Worm (Caenorhabditis elegans) whole organism, mixed stage, embryonic: ENCODE results near the gene fbxb-29.
"Not testable (repeated sequence)": the region's sequence is repeated elsewhere in the genome, so short reads cannot be mapped to it uniquely, and the experiment has no call there.

Experiments
- blmp-1 ChIP-seq: fragments of 150-350 bp; optimal IDR thresholded peaks from 2 replicates; lab custom pipeline; 2014; ENCODE audit warnings: missing biosample characterization, missing genetic modification characterization
- ces-1 ChIP-seq: fragments of 150-350 bp; optimal IDR thresholded peaks from 2 replicates; lab custom pipeline; 2014; ENCODE audit warnings: missing biosample characterization, missing genetic modification reagents, missing genetic modification characterization
- mls-2 ChIP-seq: sonication (generic microtip); optimal IDR thresholded peaks from 2 replicates; lab custom pipeline; 2016; ENCODE audit warnings: mild to moderate bottlenecking, missing genetic modification characterization, moderate library complexity, missing compliant biosample characterization
- nhr-12 ChIP-seq: fragments of 150-350 bp; optimal IDR thresholded peaks from 2 replicates; lab custom pipeline; 2014; ENCODE audit warnings: missing biosample characterization, missing genetic modification characterization
- nhr-237 ChIP-seq: fragments of 150-350 bp; optimal IDR thresholded peaks from 2 replicates; lab custom pipeline; 2014; ENCODE audit warnings: missing biosample characterization, missing genetic modification characterization
- nhr-76 ChIP-seq: sonication (generic microtip); optimal IDR thresholded peaks from 2 replicates; lab custom pipeline; 2017; ENCODE audit warnings: missing biosample characterization, missing genetic modification characterization
- pha-4 ChIP-seq: fragments of 150-350 bp; optimal IDR thresholded peaks from 2 replicates; lab custom pipeline; 2018; ENCODE audit warnings: missing biosample characterization, missing genetic modification reagents, missing genetic modification characterization
- snpc-4 ChIP-seq: fragments of 150-350 bp; optimal IDR thresholded peaks from 2 replicates; lab custom pipeline; 2014; ENCODE audit warnings: missing biosample characterization, missing genetic modification characterization
- sptf-1 ChIP-seq: sonication (generic microtip); optimal IDR thresholded peaks from 2 replicates; lab custom pipeline; 2017; ENCODE audit warnings: mild to moderate bottlenecking, missing genetic modification characterization, moderate library complexity, missing compliant biosample characterization

DNA sequence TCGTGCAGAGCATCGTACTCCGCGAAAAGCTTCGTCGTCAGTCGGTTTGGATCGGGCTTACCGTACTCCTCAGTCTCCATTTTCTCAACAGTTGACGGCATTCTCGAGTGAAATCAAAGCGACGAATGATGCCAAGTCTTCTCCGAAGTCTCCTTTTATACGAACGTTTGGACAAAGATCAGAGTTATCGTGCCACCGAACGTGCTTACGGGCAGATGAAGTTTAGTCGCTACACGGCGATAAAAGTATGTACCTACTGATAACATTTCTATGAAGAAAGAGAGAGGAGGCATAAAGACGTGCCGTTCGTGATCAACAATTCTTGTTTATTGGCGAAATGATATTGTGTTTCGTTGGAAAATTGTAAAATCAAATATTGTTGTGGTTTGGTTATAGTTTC is 7.0 kb upstream of the fbxb-29 start, which contains the start of gene F45D11.14:
- TF ChIP-seq nhr-237 (tag; lab: Kevin White, UChicago); nhr-76 (tag; lab: Kevin White, UChicago); sptf-1; ces-1; snpc-4; mls-2 (tag; lab: Kevin White, UChicago); pha-4 (tag; lab: Kevin White, UChicago); blmp-1 (tag; lab: Kevin White, UChicago); nhr-12 (tag; lab: Kevin White, UChicago): not testable (repeated sequence)
